Fruit fly (Drosophila melanogaster) whole organism, adult: ENCODE data around the gene Cpr100A.

Experiments used
- CG12768 ChIP-seq: fragments of 200-800 bp; sonication (Bioruptor generic); optimal IDR thresholded peaks from 2 replicates; lab custom pipeline; 2017; ENCODE audit warnings: missing biosample characterization, missing genetic modification characterization, mild to moderate bottlenecking, moderate library complexity, missing genetic modification reagents
- CG33017 ChIP-seq: fragments of 200-800 bp; sonication (Bioruptor generic); optimal IDR thresholded peaks from 2 replicates; lab custom pipeline; 2018; ENCODE audit warnings: missing biosample characterization, mild to moderate bottlenecking, missing genetic modification characterization, moderate library complexity
- toe ChIP-seq: fragments of 200-800 bp; sonication (Bioruptor generic); optimal IDR thresholded peaks from 2 replicates; lab custom pipeline; 2016; ENCODE audit warnings: missing biosample characterization, missing genetic modification characterization

dm6 chr3R:30850460-30850859 lies 16.9 kb upstream of the Cpr100A start:
- TF ChIP-seq CG33017 (tag; lab: Kevin White, UChicago) (no peak), CG12768 (GFP tag; lab: Kevin White, UChicago) (no peak), toe (GFP tag; lab: Kevin White, UChicago) (no peak)
